Worm (Caenorhabditis elegans): ENCODE measurements around the gene rgs-9.

Gene rgs-9

DNA sequence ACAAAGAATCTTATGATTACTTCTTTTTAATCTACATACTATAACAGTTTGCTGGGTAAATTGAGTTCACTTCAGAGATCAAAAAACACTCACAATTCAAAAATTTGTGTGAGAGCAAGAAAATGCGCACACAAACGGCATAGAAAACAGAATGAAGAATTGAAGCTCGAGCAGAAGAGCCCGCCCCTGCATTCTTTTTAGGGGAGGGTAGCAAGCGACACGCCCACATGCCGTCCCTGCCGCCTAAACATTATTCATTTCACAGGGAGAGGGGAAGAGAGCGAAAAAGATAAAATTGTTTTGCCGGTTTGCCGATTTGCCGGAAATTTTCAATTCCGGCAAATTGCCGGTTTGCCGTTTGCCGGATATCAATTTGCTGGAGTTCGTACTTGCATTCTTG lies 5.7 kb upstream of the rgs-9 start:
- TF ChIP-seq madf-8 (GFP tag; conservative IDR thresholded peaks at IDR 0.05) (no peak), zfh-2 (GFP tag; conservative IDR thresholded peaks at IDR 0.05) (no peak; the same call in 1 of the 2 replicates), F33H1.4 (GFP tag; IDR thresholded peaks at IDR 0.05) (no peak), hmg-20 (GFP tag; IDR thresholded peaks at IDR 0.05) (peak; percentile 89), Y56A3A.18 (GFP tag; IDR thresholded peaks at IDR 0.05) (peak; percentile 96), nhr-27 (tag; optimal IDR thresholded peaks at IDR 0.05) (no peak), him-1 (tag; optimal IDR thresholded peaks at IDR 0.05) (no peak), rcor-1 (GFP tag; IDR thresholded peaks at IDR 0.05) (peak; percentile 76), C06A6.2 (GFP tag; conservative IDR thresholded peaks at IDR 0.05) (peak; percentile 69), B0035.1 (tag; optimal IDR thresholded peaks at IDR 0.05) (peak; percentile 48), mel-28 (tag; optimal IDR thresholded peaks at IDR 0.05; ENCODE audit: borderline replicate concordance) (peak; percentile 10), nfyb-1 (GFP tag; IDR thresholded peaks at IDR 0.05) (peak; percentile 92), ceh-91 (GFP tag; IDR thresholded peaks at IDR 0.05) (no peak), sdz-38 (tag; optimal IDR thresholded peaks at IDR 0.05) (no peak), madf-3 (GFP tag; IDR thresholded peaks at IDR 0.05) (no peak), ztf-26 (tag; optimal IDR thresholded peaks at IDR 0.05) (peak; percentile 95), F39B2.1 (GFP tag; IDR thresholded peaks at IDR 0.05) (no peak), mxl-1 (tag; optimal IDR thresholded peaks at IDR 0.05) (no peak), F52B5.7 (tag; optimal IDR thresholded peaks at IDR 0.05) (peak; percentile 65), cebp-1 (GFP tag; IDR thresholded peaks at IDR 0.05) (peak; percentile 51; the same call in 1 of the 2 replicates), cebp-1 (tag; optimal IDR thresholded peaks at IDR 0.05) (no peak), unc-130 (GFP tag; optimal IDR thresholded peaks at IDR 0.05) (no peak), gei-17 (GFP tag; optimal IDR thresholded peaks at IDR 0.05) (peak; percentile 95), K12H6.12 (tag; optimal IDR thresholded peaks at IDR 0.05) (peak; percentile 56), ceh-40 (GFP tag; IDR thresholded peaks at IDR 0.05) (no peak), lin-26 (GFP tag; IDR thresholded peaks at IDR 0.05) (peak; percentile 38; the same call in 1 of the 2 replicates), snpc-1.3 (tag; optimal IDR thresholded peaks at IDR 0.05; ENCODE audit: insufficient read depth) (no peak), atf-7 (tag; optimal IDR thresholded peaks at IDR 0.05) (peak; percentile 80), tbx-9 (tag; optimal IDR thresholded peaks at IDR 0.05; ENCODE audit: borderline replicate concordance) (no peak), dpff-1 (tag; optimal IDR thresholded peaks at IDR 0.05) (no peak), hlh-26 (GFP tag; conservative IDR thresholded peaks at IDR 0.05) (no peak), B0261.1 (tag; optimal IDR thresholded peaks at IDR 0.05) (peak; percentile 52), T26A5.8 (tag; optimal IDR thresholded peaks at IDR 0.05) (no peak), snpc-3.4 (tag; optimal IDR thresholded peaks at IDR 0.05) (no peak), rec-8 (tag; optimal IDR thresholded peaks at IDR 0.05) (no peak), snpc-1.1 (tag; optimal IDR thresholded peaks at IDR 0.05; ENCODE audit: insufficient read depth) (no peak), egl-44 (GFP tag; IDR thresholded peaks at IDR 0.05) (no peak), Y95B8A.8 (GFP tag; IDR thresholded peaks at IDR 0.05) (0 out of 2 replicates have a peak, but pooled peaks have one; percentile 32), Y79H2A.3 (GFP tag; conservative IDR thresholded peaks at IDR 0.05) (no peak), F37B4.10 (GFP tag; IDR thresholded peaks at IDR 0.05) (no peak), sea-2 (GFP tag; IDR thresholded peaks at IDR 0.05) (peak; percentile 66; the same call in 1 of the 2 replicates), T07F8.4 (tag; optimal IDR thresholded peaks at IDR 0.05) (no peak), efl-1 (GFP tag; optimal IDR thresholded peaks at IDR 0.05) (no peak), F10E7.11 (tag; optimal IDR thresholded peaks at IDR 0.05) (peak; percentile 42), ztf-22 (GFP tag; optimal IDR thresholded peaks at IDR 0.05) (no peak), ceh-100 (GFP tag; IDR thresholded peaks at IDR 0.05) (peak; percentile 47; the same call in 1 of the 2 replicates), repo-1 (tag; optimal IDR thresholded peaks at IDR 0.05) (peak; percentile 86), F49E8.2 (tag; optimal IDR thresholded peaks at IDR 0.05; ENCODE audit: insufficient read depth) (no peak), athp-1 (tag; optimal IDR thresholded peaks at IDR 0.05) (no peak)

Data from whole organism, young adult.